Fruit fly (Drosophila melanogaster): ENCODE results near the gene Best1.

Best1 gene

DNA sequence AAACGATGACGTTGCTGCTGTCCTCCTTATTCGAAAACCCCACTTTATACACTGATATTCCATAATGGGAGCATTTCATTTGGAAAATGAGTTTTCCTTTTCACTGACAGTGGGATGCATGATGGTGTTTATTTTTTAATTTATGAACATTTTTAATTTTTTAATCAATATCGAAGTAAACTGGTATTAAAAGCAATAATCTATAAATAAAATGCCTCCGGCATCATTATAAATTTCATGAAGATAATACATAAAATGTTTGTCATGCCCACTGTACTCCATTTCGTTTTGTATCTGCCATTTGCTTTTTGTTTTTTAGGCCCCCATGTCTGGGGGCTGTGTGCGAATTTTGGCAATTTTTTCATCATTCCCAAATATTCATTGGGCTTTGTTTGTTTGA is 40.2 kb downstream of the Best1 start (continued):
- TF ChIP-seq unc-4 (GFP tag; IDR thresholded peaks at IDR 0.05; ENCODE audit: partially characterized antibody) = no peak
- peak; percentile 44 to 55 for TF ChIP-seq dpn (GFP tag; optimal IDR thresholded peaks at IDR 0.05)
- TF ChIP-seq CG14860 (GFP tag; IDR thresholded peaks at IDR 0.05; ENCODE audit: partially characterized antibody) = no peak
- no peak for TF ChIP-seq CG8359 (GFP tag; optimal IDR thresholded peaks at IDR 0.05; ENCODE audit: borderline replicate concordance)
- peak; percentile 83 for TF ChIP-seq CG11695 (GFP tag; IDR thresholded peaks at IDR 0.05)
- TF ChIP-seq CG1603 (tag; optimal IDR thresholded peaks at IDR 0.05) = peak; percentile 9
- TF ChIP-seq CG8388 (GFP tag; optimal IDR thresholded peaks at IDR 0.05) = peak; percentile 60
- peak; percentile 90 for TF ChIP-seq Med (GFP tag)
- TF ChIP-seq Oaz (GFP tag; IDR thresholded peaks at IDR 0.05) = no peak
- no peak for TF ChIP-seq Elba2 (GFP tag; optimal IDR thresholded peaks at IDR 0.05)
- TF ChIP-seq CG11456 (GFP tag; IDR thresholded peaks at IDR 0.05) = 0 out of 3 replicates have a peak, but pooled peaks have one; percentile 20
- TF ChIP-seq ranshi (GFP tag; IDR thresholded peaks at IDR 0.05) = 0 out of 2 replicates have a peak, but pooled peaks have one; percentile 48
- peak; percentile 43 for TF ChIP-seq fd96Cb (tag; optimal IDR thresholded peaks at IDR 0.05)
- no peak for TF ChIP-seq CG7928 (GFP tag; optimal IDR thresholded peaks at IDR 0.05)
- no peak; the same call in 1 of the 2 replicates for TF ChIP-seq CG9215 (GFP tag; IDR thresholded peaks at IDR 0.05)
- TF ChIP-seq Hmx (GFP tag; optimal IDR thresholded peaks at IDR 0.05) = no peak
- TF ChIP-seq bowl (GFP tag; IDR thresholded peaks at IDR 0.05) = no peak
- no peak for TF ChIP-seq CG12071 (GFP tag; optimal IDR thresholded peaks at IDR 0.05)
- TF ChIP-seq Deaf1 (tag; optimal IDR thresholded peaks at IDR 0.05) = peak; percentile 42
- TF ChIP-seq Fer1 (GFP tag; optimal IDR thresholded peaks at IDR 0.05) = peak; percentile 73
- peak; percentile 35; the same call in 1 of the 2 replicates for TF ChIP-seq CG7372 (GFP tag; IDR thresholded peaks at IDR 0.05)
- no peak for TF ChIP-seq CG11398 (GFP tag; optimal IDR thresholded peaks at IDR 0.05)
- TF ChIP-seq CG6175 (GFP tag; IDR thresholded peaks at IDR 0.05) = 0 out of 3 replicates have a peak, but pooled peaks have one; percentile 11
- TF ChIP-seq dmrt99B (tag; optimal IDR thresholded peaks at IDR 0.05) = peak; percentile 76
- TF ChIP-seq Nf-YC (tag; optimal IDR thresholded peaks at IDR 0.05) = peak; percentile 5
- no peak for TF ChIP-seq tll (GFP tag; optimal IDR thresholded peaks at IDR 0.05)
- peak; percentile 75 for TF ChIP-seq CG10147 (GFP tag; optimal IDR thresholded peaks at IDR 0.05)
- TF ChIP-seq Dp (GFP tag; optimal IDR thresholded peaks at IDR 0.05) = no peak
- peak; percentile 50; the same call in 1 of the 2 replicates for TF ChIP-seq Ada2b (GFP tag; IDR thresholded peaks at IDR 0.05)
- TF ChIP-seq CG7839 (tag; optimal IDR thresholded peaks at IDR 0.05) = peak; percentile 76
- no peak; the same call in 1 of the 2 replicates for TF ChIP-seq CG14667 (GFP tag; IDR thresholded peaks at IDR 0.05)
- no peak for TF ChIP-seq da (GFP tag; optimal IDR thresholded peaks at IDR 0.05)
- TF ChIP-seq mirr (GFP tag; optimal IDR thresholded peaks at IDR 0.05) = no peak
- no peak for TF ChIP-seq Kr (GFP tag; optimal IDR thresholded peaks at IDR 0.05)
- peak; percentile 38 for TF ChIP-seq CG15514 (GFP tag; optimal IDR thresholded peaks at IDR 0.05)
- TF ChIP-seq CG11723 (GFP tag; optimal IDR thresholded peaks at IDR 0.05) = no peak
- TF ChIP-seq bab2 (GFP tag; optimal IDR thresholded peaks at IDR 0.05) = no peak
- no peak for TF ChIP-seq ewg (GFP tag; optimal IDR thresholded peaks at IDR 0.05)
- TF ChIP-seq az2 (GFP tag; optimal IDR thresholded peaks at IDR 0.05) = peak; percentile 55
- no peak for TF ChIP-seq Ets97D (GFP tag; optimal IDR thresholded peaks at IDR 0.05)
- TF ChIP-seq Bteb2 (GFP tag; optimal IDR thresholded peaks at IDR 0.05) = peak; percentile 43
- no peak for TF ChIP-seq CG18011 (GFP tag; optimal IDR thresholded peaks at IDR 0.05)
- TF ChIP-seq HLH3B (GFP tag; IDR thresholded peaks at IDR 0.05) = peak; percentile 64
- peak; percentile 11 for TF ChIP-seq slou (GFP tag; optimal IDR thresholded peaks at IDR 0.05)
- TF ChIP-seq D19B (GFP tag; optimal IDR thresholded peaks at IDR 0.05) = peak; percentile 9
- TF ChIP-seq CG6791 (GFP tag; IDR thresholded peaks at IDR 0.05; ENCODE audit: partially characterized antibody) = no peak
- TF ChIP-seq CG12236 (GFP tag; optimal IDR thresholded peaks at IDR 0.05) = no peak
- TF ChIP-seq schlank (tag; optimal IDR thresholded peaks at IDR 0.05) = no peak
- TF ChIP-seq Dip2 (GFP tag; IDR thresholded peaks at IDR 0.05) = no peak
- peak; percentile 1 for TF ChIP-seq zfh2 (GFP tag; optimal IDR thresholded peaks at IDR 0.05)
